Fruit fly (Drosophila melanogaster): ENCODE data around the gene Zip102B.
"Not testable (repeated sequence)": the region's sequence is repeated elsewhere in the genome, so short reads cannot be mapped to it uniquely, and the experiment has no call there.

Zip102B gene

DNA sequence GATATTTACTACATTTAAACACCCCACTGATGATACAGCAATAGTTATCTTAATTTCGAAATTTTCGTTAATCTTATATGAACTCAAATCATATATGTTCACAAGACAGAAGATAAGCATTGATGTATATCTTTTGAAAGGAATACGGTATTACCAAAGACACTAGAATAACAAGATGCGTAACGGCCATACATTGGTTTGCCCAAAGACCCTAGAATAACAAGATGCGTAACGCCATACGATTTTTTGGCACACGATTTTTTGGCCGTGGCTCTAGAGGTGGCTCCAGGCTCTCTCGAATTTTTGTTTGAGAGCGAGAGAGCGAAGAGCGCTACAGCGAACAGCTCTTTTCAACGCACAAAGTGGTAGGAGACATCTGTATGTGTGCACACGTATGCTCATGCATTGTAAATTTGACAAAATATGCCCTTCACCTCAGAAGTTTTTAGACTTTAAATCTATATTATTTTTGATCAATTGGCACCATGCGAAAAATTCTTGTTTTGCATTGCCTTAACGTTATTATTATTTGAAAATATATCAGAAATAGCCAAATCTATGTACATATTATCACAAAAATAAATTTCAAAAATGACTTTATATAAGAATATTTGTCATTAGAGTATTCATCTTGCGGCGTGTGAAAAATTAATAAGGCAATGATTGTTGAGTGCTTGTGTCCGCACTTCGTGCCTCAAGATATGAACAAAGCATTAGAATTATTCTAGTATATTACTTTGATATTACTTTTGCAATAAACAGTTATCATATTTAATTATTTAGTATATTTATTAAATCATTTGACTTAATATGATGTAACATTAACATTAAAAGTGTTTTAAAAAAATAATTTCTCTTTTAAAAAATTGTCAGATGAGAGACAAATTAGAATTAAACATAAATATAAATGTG is 7.2 kb downstream of the Zip102B start, which contains the start of gene Syt7:
TSS of gene Syt7 (minus strand) at position 51 of the 912 bp plus-strand sequence.
- not testable (repeated sequence) for TF ChIP-seq psq, Myc, insv (optimal IDR thresholded peaks at IDR 0.05)

DNA sequence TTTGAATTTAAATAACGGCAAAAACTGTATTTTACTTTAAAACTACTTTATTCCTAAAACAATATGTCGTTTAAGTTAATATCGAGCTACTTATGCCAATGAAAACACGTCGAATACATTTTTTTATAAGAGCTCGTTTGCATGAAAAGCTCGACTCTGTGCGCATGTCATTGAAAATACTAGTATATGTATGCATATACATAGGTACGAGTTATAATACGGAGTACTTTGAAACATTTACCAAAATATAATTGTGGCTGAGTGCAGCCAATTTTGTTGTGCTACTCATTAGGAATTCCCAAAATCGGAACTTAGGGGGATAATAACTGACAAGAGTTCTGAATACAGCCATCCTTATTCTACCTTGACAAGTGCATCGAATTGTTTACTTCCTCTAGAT is 8.2 kb downstream of the Zip102B start:
- TF ChIP-seq ttk (optimal IDR thresholded peaks at IDR 0.05) (no peak), insv (optimal IDR thresholded peaks at IDR 0.05) (no peak), Sin3A (optimal IDR thresholded peaks at IDR 0.05) (no peak), psq (optimal IDR thresholded peaks at IDR 0.05) (no peak), Myc (optimal IDR thresholded peaks at IDR 0.05) (no peak), h (optimal IDR thresholded peaks at IDR 0.05) (no peak)

DNA sequence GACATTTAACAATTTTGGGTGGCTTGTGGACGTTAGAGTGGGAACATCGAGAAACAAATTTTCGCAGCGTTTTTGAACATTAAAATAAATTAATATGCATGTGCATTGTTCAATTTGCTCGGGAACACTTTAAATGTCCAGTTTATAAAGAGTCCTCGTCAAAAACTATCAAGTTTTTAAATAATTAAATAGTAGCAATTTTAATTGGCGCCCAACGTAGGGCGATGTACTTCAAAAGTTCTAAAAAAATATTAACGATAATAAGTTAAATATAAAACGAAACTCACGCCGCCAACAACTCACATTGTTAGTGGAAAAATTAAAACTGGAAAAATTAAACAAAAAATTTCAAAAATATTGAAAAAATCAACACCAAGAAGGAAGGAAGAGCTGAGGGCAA is 21.5 kb downstream of the Zip102B start:
- TF ChIP-seq psq (optimal IDR thresholded peaks at IDR 0.05) (no peak), Sin3A (optimal IDR thresholded peaks at IDR 0.05) (no peak), insv (optimal IDR thresholded peaks at IDR 0.05) (no peak), h (optimal IDR thresholded peaks at IDR 0.05) (no peak)

DNA sequence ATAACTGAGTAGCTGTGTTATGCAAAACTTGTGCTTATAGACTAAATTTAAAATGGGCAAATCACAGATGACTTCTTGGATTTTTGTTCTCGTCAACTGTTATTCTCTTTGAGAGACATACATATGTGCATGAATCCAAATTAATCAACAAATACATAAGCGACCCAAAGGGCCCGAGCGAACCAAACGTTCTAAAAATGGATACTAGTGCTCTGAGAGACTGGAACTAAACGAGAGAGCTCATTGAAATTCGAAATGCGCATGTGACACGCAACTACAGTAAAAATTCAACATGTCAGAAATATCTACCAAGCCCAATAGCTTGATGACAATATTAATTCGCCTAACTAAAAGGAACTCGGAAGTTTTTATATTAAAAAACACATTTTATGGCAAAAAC is 37.6 kb downstream of the Zip102B start, which contains the start of gene NfI:
TSS of gene NfI (minus strand) at position 45 of the 400 bp plus-strand sequence.
- TF ChIP-seq h (optimal IDR thresholded peaks at IDR 0.05) (no peak), Myc (optimal IDR thresholded peaks at IDR 0.05) (no peak), psq (optimal IDR thresholded peaks at IDR 0.05) (no peak), ttk (optimal IDR thresholded peaks at IDR 0.05) (no peak)

DNA sequence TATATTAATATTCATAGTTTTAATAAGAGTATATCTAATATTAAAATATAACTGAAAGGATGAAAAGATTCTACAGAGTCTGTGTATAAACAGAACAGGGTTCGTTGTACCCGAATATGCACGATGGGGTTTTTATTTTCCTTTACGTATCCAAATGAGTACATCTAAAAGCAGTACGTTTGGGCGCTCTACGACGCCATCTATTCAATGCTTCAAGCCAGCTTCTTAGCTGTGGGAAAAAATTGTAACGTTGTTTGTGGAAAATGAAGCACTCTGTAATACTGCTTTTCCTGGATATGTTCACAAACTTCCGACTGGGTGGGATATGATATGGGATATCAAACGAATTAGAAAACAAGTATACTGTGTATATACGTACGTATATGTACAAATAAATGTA is 39.2 kb downstream of the Zip102B start:
- TF ChIP-seq insv (optimal IDR thresholded peaks at IDR 0.05) (no peak), Myc (optimal IDR thresholded peaks at IDR 0.05) (no peak)

DNA sequence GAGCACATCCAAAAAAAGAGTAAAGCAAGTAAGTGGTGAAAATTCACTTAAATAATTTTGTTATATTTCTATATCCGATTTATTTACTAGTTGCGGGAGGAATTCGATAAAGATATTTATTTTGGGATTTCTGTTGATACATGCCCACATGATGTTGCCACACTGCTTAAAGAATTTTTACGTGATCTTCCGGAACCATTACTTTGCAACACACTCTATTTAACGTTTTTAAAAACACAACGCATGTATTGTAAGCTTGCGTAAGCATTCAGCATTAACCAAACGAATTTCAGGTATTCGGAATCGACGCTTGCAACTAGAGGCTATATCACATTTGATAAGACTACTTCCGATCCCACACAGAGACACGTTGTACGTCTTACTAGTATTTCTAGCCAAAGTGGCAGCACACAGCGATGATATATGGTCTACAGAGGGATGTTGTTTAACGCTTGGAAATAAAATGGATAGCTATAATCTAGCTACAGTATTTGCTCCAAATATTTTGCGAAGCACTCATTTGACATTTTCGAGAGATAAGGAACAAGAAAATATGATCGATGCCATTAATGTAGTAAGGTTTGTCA is 52.3 kb downstream of the Zip102B start:
- TF ChIP-seq Myc (optimal IDR thresholded peaks at IDR 0.05) (no peak), h (optimal IDR thresholded peaks at IDR 0.05) (no peak), Sin3A (optimal IDR thresholded peaks at IDR 0.05) (no peak), psq (optimal IDR thresholded peaks at IDR 0.05) (no peak)

Data from Kc167 (cell line).